Fruit fly (Drosophila melanogaster) whole organism, prepupa: Measurements from ENCODE around the gene Wdr24.

Experiments
- CG10631 ChIP-seq: fragments of 200-800 bp; sonication (Bioruptor generic); optimal IDR thresholded peaks from 2 replicates; lab custom pipeline; 2016; ENCODE audit warnings: missing biosample characterization, missing genetic modification characterization
- CG10669 ChIP-seq: fragments of 200-800 bp; sonication (Bioruptor generic); optimal IDR thresholded peaks from 3 replicates; lab custom pipeline; 2018; ENCODE audit warnings: missing biosample characterization, mild to moderate bottlenecking, missing genetic modification characterization, moderate library complexity
- CG11294 ChIP-seq: fragments of 200-800 bp; sonication (Bioruptor generic); IDR thresholded peaks from 2 replicates; pipeline ENCODE4 v1.3.6; 2022; ENCODE audit warnings: missing biosample characterization, missing genetic modification characterization
- CG11762 ChIP-seq: fragments of 200-800 bp; sonication (Bioruptor generic); optimal IDR thresholded peaks from 3 replicates; lab custom pipeline; 2016; ENCODE audit warnings: missing biosample characterization, missing genetic modification characterization; ENCODE audit not compliant: insufficient read depth
- CG11902 ChIP-seq: fragments of 200-800 bp; sonication (Bioruptor generic); optimal IDR thresholded peaks from 3 replicates; lab custom pipeline; 2016; ENCODE audit warnings: missing biosample characterization, missing genetic modification characterization
- CG1621 ChIP-seq: fragments of 200-800 bp; sonication (Bioruptor generic); optimal IDR thresholded peaks from 3 replicates; lab custom pipeline; 2018; ENCODE audit warnings: missing biosample characterization, mild to moderate bottlenecking, missing genetic modification characterization
- CG3032 ChIP-seq: fragments of 200-800 bp; optimal IDR thresholded peaks from 2 replicates; lab custom pipeline; 2019; ENCODE audit warnings: missing biosample characterization, mild to moderate bottlenecking, missing genetic modification characterization, moderate library complexity
- CG32006 ChIP-seq: fragments of 200-800 bp; sonication (Bioruptor generic); optimal IDR thresholded peaks from 3 replicates; lab custom pipeline; 2017; ENCODE audit warnings: missing biosample characterization, mild to moderate bottlenecking, missing genetic modification characterization
- CG34406 ChIP-seq: fragments of 200-800 bp; sonication (Bioruptor generic); optimal IDR thresholded peaks from 3 replicates; lab custom pipeline; 2016; ENCODE audit warnings: missing biosample characterization, missing genetic modification characterization
- CG3919 ChIP-seq: fragments of 200-800 bp; sonication (Bioruptor generic); optimal IDR thresholded peaks from 3 replicates; lab custom pipeline; 2016; ENCODE audit warnings: missing biosample characterization, missing genetic modification characterization
- CG4318 ChIP-seq: fragments of 200-800 bp; sonication (Bioruptor generic); optimal IDR thresholded peaks from 3 replicates; lab custom pipeline; 2017; ENCODE audit warnings: missing biosample characterization, mild to moderate bottlenecking, missing genetic modification characterization
- CG6163 ChIP-seq: fragments of 200-800 bp; sonication (Bioruptor generic); IDR thresholded peaks from 3 replicates; pipeline ENCODE4 v1.3.6; 2022; ENCODE audit warnings: missing biosample characterization, missing genetic modification characterization
- CG6276 ChIP-seq: fragments of 200-800 bp; sonication (Bioruptor generic); optimal IDR thresholded peaks from 2 replicates; lab custom pipeline; 2017; ENCODE audit warnings: missing biosample characterization, mild to moderate bottlenecking, missing genetic modification characterization
- CG6792 ChIP-seq: fragments of 200-800 bp; sonication (Bioruptor generic); optimal IDR thresholded peaks from 3 replicates; lab custom pipeline; 2016; ENCODE audit warnings: missing biosample characterization, missing genetic modification characterization
- CG6808 ChIP-seq: fragments of 200-800 bp; sonication (Bioruptor generic); optimal IDR thresholded peaks from 3 replicates; lab custom pipeline; 2017; ENCODE audit warnings: missing biosample characterization, missing genetic modification characterization, mild to moderate bottlenecking, moderate library complexity, missing genetic modification reagents
- CG6854 ChIP-seq: fragments of 200-800 bp; sonication (Bioruptor generic); optimal IDR thresholded peaks from 2 replicates; lab custom pipeline; 2017; ENCODE audit warnings: missing biosample characterization, mild to moderate bottlenecking, missing genetic modification characterization
- CG7368 ChIP-seq: fragments of 200-800 bp; sonication (Bioruptor generic); optimal IDR thresholded peaks from 3 replicates; lab custom pipeline; 2016; ENCODE audit warnings: missing biosample characterization, missing genetic modification characterization
- CG8119 ChIP-seq: fragments of 200-800 bp; sonication (Bioruptor generic); IDR thresholded peaks from 3 replicates; pipeline ENCODE4 v1.3.6; 2022; ENCODE audit warnings: missing biosample characterization, missing genetic modification characterization
- CG8319 ChIP-seq: fragments of 200-800 bp; sonication (Bioruptor generic); optimal IDR thresholded peaks from 3 replicates; lab custom pipeline; 2016; ENCODE audit warnings: missing biosample characterization, missing genetic modification characterization
- CG8632 ChIP-seq: fragments of 200-800 bp; sonication (Bioruptor generic); optimal IDR thresholded peaks from 3 replicates; lab custom pipeline; 2016; ENCODE audit warnings: missing biosample characterization, missing genetic modification characterization
- Eip75B ChIP-seq: fragments of 200-800 bp; sonication (Bioruptor generic); optimal IDR thresholded peaks from 3 replicates; lab custom pipeline; 2016; ENCODE audit warnings: missing biosample characterization, missing genetic modification characterization
- Ets96B ChIP-seq: fragments of 200-800 bp; optimal IDR thresholded peaks from 2 replicates; lab custom pipeline; 2019; ENCODE audit warnings: missing biosample characterization, mild to moderate bottlenecking, missing genetic modification characterization, moderate library complexity
- Gug ChIP-seq: fragments of 200-800 bp; sonication (Bioruptor generic); IDR thresholded peaks from 2 replicates; pipeline ENCODE4 v1.3.6; 2022; ENCODE audit warnings: missing biosample characterization, missing genetic modification characterization
- Hr38 ChIP-seq: sonication (Bioruptor generic); optimal IDR thresholded peaks from 2 replicates; lab custom pipeline; 2016; ENCODE audit warnings: missing biosample characterization, missing genetic modification characterization
- Hr39 ChIP-seq: fragments of 200-800 bp; sonication (Bioruptor generic); optimal IDR thresholded peaks from 2 replicates; lab custom pipeline; 2016; ENCODE audit warnings: missing biosample characterization, missing genetic modification characterization
- Hr4 ChIP-seq: fragments of 200-800 bp; sonication (Bioruptor generic); optimal IDR thresholded peaks from 3 replicates; lab custom pipeline; 2016; ENCODE audit warnings: missing biosample characterization, missing genetic modification characterization
- Lpt ChIP-seq: fragments of 200-800 bp; sonication (Bioruptor generic); optimal IDR thresholded peaks from 3 replicates; lab custom pipeline; 2016; ENCODE audit warnings: missing biosample characterization, missing genetic modification characterization
- Met ChIP-seq: fragments of 200-800 bp; sonication (Bioruptor generic); optimal IDR thresholded peaks from 3 replicates; lab custom pipeline; 2016; ENCODE audit warnings: missing biosample characterization, missing genetic modification characterization
- Smox ChIP-seq: fragments of 200-800 bp; sonication (Bioruptor generic); optimal IDR thresholded peaks from 3 replicates; lab custom pipeline; 2016; ENCODE audit warnings: missing biosample characterization, missing genetic modification characterization
- Sox102F ChIP-seq: fragments of 200-800 bp; sonication (Bioruptor generic); optimal IDR thresholded peaks from 2 replicates; lab custom pipeline; 2016; ENCODE audit warnings: missing biosample characterization, mild to moderate bottlenecking, missing genetic modification characterization
- Sox15 ChIP-seq: fragments of 200-800 bp; sonication (Bioruptor generic); optimal IDR thresholded peaks from 3 replicates; lab custom pipeline; 2016; ENCODE audit warnings: missing biosample characterization, missing genetic modification characterization
- acj6 ChIP-seq: fragments of 200-800 bp; sonication (Bioruptor generic); optimal IDR thresholded peaks from 3 replicates; lab custom pipeline; 2016; ENCODE audit warnings: missing biosample characterization, missing genetic modification characterization
- dac ChIP-seq: fragments of 200-800 bp; sonication (Bioruptor generic); optimal IDR thresholded peaks from 2 replicates; lab custom pipeline; 2017; ENCODE audit warnings: missing biosample characterization, mild to moderate bottlenecking, missing genetic modification characterization
- eg ChIP-seq: fragments of 200-800 bp; sonication (Bioruptor generic); IDR thresholded peaks from 3 replicates; pipeline ENCODE4 v1.3.6; 2022; ENCODE audit warnings: missing biosample characterization, missing genetic modification characterization
- esn ChIP-seq: fragments of 200-800 bp; sonication (Bioruptor generic); optimal IDR thresholded peaks from 2 replicates; lab custom pipeline; 2016; ENCODE audit warnings: missing biosample characterization, mild to moderate bottlenecking, missing genetic modification characterization, moderate library complexity
- fd59A ChIP-seq: fragments of 200-800 bp; sonication (Bioruptor generic); optimal IDR thresholded peaks from 2 replicates; lab custom pipeline; 2017; ENCODE audit warnings: missing biosample characterization, mild to moderate bottlenecking, missing genetic modification characterization, missing genetic modification reagents
- fd85E ChIP-seq: fragments of 200-800 bp; sonication (Bioruptor generic); optimal IDR thresholded peaks from 3 replicates; lab custom pipeline; 2016; ENCODE audit warnings: missing biosample characterization, missing genetic modification characterization
- fkh ChIP-seq: fragments of 200-800 bp; sonication (Bioruptor generic); optimal IDR thresholded peaks from 3 replicates; lab custom pipeline; 2017; ENCODE audit warnings: missing biosample characterization, mild to moderate bottlenecking, missing genetic modification characterization, moderate library complexity
- lz ChIP-seq: fragments of 200-800 bp; sonication (Bioruptor generic); optimal IDR thresholded peaks from 3 replicates; lab custom pipeline; 2016; ENCODE audit warnings: missing biosample characterization, missing genetic modification characterization
- net ChIP-seq: fragments of 200-800 bp; sonication (Bioruptor generic); optimal IDR thresholded peaks from 3 replicates; lab custom pipeline; 2016; ENCODE audit warnings: missing biosample characterization, missing genetic modification characterization
- pdm3 ChIP-seq: fragments of 200-800 bp; sonication (Bioruptor generic); optimal IDR thresholded peaks from 3 replicates; lab custom pipeline; 2016; ENCODE audit warnings: missing biosample characterization, missing genetic modification characterization
- salr ChIP-seq, 2 experiments: fragments of 200-800 bp; sonication (Bioruptor generic); optimal IDR thresholded peaks; 3 replicates each; lab custom pipeline; 2016 to 2018; ENCODE audit warnings: missing biosample characterization in 2 of 2, missing genetic modification characterization in 2 of 2, mild to moderate bottlenecking in 1 of 2
- spab ChIP-seq: fragments of 200-800 bp; sonication (Bioruptor generic); optimal IDR thresholded peaks from 2 replicates; lab custom pipeline; 2017; ENCODE audit warnings: missing biosample characterization, mild to moderate bottlenecking, missing genetic modification characterization, missing genetic modification reagents
- ss ChIP-seq, 2 experiments: fragments of 200-800 bp; sonication (Bioruptor generic); optimal IDR thresholded peaks; 2 replicates in 1 of 2; 3 replicates in 1 of 2; lab custom pipeline; 2017 to 2018; ENCODE audit warnings: mild to moderate bottlenecking in 2 of 2, missing biosample characterization in 2 of 2, missing genetic modification characterization in 2 of 2, moderate library complexity in 1 of 2
- svp ChIP-seq: fragments of 200-800 bp; sonication (Bioruptor generic); peaks from one replicate; lab custom pipeline; 2016; ENCODE audit warnings: missing biosample characterization, missing genetic modification characterization
- vri ChIP-seq: fragments of 200-800 bp; sonication (Bioruptor generic); optimal IDR thresholded peaks from 3 replicates; lab custom pipeline; 2016; ENCODE audit warnings: missing biosample characterization, mild to moderate bottlenecking, missing genetic modification characterization

Wdr24 gene

DNA sequence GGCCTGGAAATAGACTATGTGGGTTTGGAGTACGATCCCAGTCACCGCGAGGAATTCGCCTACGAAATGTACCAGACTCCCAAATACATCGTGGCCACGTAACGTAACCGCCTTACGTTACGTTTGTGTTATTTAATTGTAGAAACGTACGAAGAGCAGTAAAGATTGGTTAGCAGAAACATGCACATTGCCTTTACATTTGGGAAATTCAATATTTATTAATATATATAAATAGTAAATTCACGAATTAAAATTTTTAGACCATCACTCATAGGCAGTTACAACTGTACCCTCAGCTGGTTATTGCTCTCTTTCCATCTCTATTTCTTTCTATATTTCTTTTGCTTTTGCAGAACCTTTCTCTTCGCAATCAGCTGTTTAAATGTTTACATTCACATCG, 7.0 kb downstream of the Wdr24 start, which contains the start of gene Gnpnat (continued):
- TF ChIP-seq esn (GFP tag; lab: Kevin White, UChicago) (peak; percentile 69), CG34406 (GFP tag; lab: Kevin White, UChicago) (peak; percentile 40), CG10669 (GFP tag; lab: Kevin White, UChicago) (peak; percentile 50), CG3919 (peak; percentile 62), CG6163 (no peak), Met (GFP tag; lab: Kevin White, UChicago) (peak; percentile 47), CG4318 (GFP tag; lab: Kevin White, UChicago) (peak; percentile 12), pdm3 (GFP tag; lab: Kevin White, UChicago) (peak; percentile 15), CG7368 (GFP tag; lab: Kevin White, UChicago) (no peak), Hr4 (GFP tag; lab: Kevin White, UChicago) (peak; percentile 62), Hr39 (GFP tag; lab: Kevin White, UChicago) (peak; percentile 3), ss (GFP tag; optimal IDR thresholded peaks at IDR 0.05; lab: Kevin White, UChicago) (peak in 1 of 2 experiments; percentile 52), Smox (GFP tag; lab: Kevin White, UChicago) (peak; percentile 44), CG6854 (GFP tag; lab: Kevin White, UChicago) (no peak), CG8119 (GFP tag; lab: Robert Waterston, UW) (no peak), CG10631 (peak; percentile 64), CG8632 (GFP tag; lab: Kevin White, UChicago) (peak; percentile 40), CG6808 (GFP tag; lab: Kevin White, UChicago) (no peak), dac (GFP tag; lab: Kevin White, UChicago) (peak; percentile 38), fd85E (GFP tag; lab: Kevin White, UChicago) (no peak), CG11294 (GFP tag; lab: Robert Waterston, UW) (no peak), Hr38 (GFP tag; lab: Kevin White, UChicago) (no peak), eg (no peak)

DNA sequence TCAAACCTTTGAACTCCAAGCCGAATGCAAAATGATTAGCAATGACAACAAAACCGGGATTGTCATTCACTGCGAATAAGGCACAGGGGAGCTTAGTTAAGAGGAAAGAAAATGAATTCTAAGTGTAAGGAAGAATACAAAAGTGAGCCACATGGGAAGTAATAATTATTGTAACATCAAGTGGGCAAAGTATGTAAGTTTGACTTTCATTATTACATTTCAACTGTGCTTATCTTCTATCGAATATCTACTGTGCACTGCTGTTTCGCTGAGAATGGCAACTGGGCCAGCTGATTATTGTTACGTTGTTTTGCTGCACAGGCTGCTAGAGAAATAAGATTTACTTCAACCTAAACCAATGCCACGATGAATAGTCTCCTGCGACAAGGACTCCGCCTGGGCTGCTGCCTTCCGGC, 8.2 kb downstream of the Wdr24 start, which contains the start of the genes CG7601 and CIA30:
CG7601 (minus strand) TSS at position 68 of the 416 bp plus-strand sequence.
CIA30 (plus strand) TSS at position 288 of the 416 bp plus-strand sequence.
- TF ChIP-seq lz (GFP tag; lab: Kevin White, UChicago), result peak; percentile 99
- TF ChIP-seq eg, result peak; percentile 100
- peak; percentile 98 for TF ChIP-seq CG32006 (GFP tag; lab: Kevin White, UChicago)
- peak; percentile 98 for TF ChIP-seq net
- peak; percentile 98 for TF ChIP-seq Ets96B (tag; lab: Kevin White, UChicago)
- peak; percentile 99 for TF ChIP-seq Met (GFP tag; lab: Kevin White, UChicago)
- TF ChIP-seq CG6808 (GFP tag; lab: Kevin White, UChicago), result peak; percentile 98
- TF ChIP-seq acj6 (GFP tag; lab: Kevin White, UChicago), result peak; percentile 99
- peak; percentile 100 for TF ChIP-seq CG8119 (GFP tag; lab: Robert Waterston, UW)
- peak; percentile 98 for TF ChIP-seq CG1621 (tag; lab: Kevin White, UChicago)
- TF ChIP-seq dac (GFP tag; lab: Kevin White, UChicago), result peak; percentile 98
- peak; percentile 99 for TF ChIP-seq CG3919
- TF ChIP-seq Smox (GFP tag; lab: Kevin White, UChicago), result peak; percentile 99
- TF ChIP-seq CG6163, result peak; percentile 100
- peak; percentile 100 for TF ChIP-seq CG11902
- TF ChIP-seq Gug (GFP tag; lab: Robert Waterston, UW), result peak; percentile 100
- TF ChIP-seq vri (GFP tag; lab: Kevin White, UChicago), result peak; percentile 98
- TF ChIP-seq ss (GFP tag; optimal IDR thresholded peaks at IDR 0.05; lab: Kevin White, UChicago), result peak; percentile 96 to 98
- peak; percentile 99 for TF ChIP-seq esn (GFP tag; lab: Kevin White, UChicago)
- peak; percentile 97 for TF ChIP-seq CG4318 (GFP tag; lab: Kevin White, UChicago)
- TF ChIP-seq Eip75B (GFP tag; lab: Kevin White, UChicago), result peak; percentile 99
- TF ChIP-seq spab (GFP tag; lab: Kevin White, UChicago), result peak; percentile 99
- TF ChIP-seq CG34406 (GFP tag; lab: Kevin White, UChicago), result peak; percentile 98
- peak; percentile 98 for TF ChIP-seq CG6276
- peak; percentile 99 for TF ChIP-seq CG3032 (tag; lab: Kevin White, UChicago)
- peak; percentile 100 for TF ChIP-seq svp (GFP tag; lab: Kevin White, UChicago)
- peak; percentile 98 for TF ChIP-seq fd59A (GFP tag; lab: Kevin White, UChicago)
- peak; percentile 98 for TF ChIP-seq Lpt (GFP tag; lab: Kevin White, UChicago)
- TF ChIP-seq Sox102F, result peak; percentile 98
- peak; percentile 99 for TF ChIP-seq pdm3 (GFP tag; lab: Kevin White, UChicago)
- TF ChIP-seq Sox15 (GFP tag; lab: Kevin White, UChicago), result peak; percentile 99
- peak; percentile 96 to 97 for TF ChIP-seq salr (GFP tag; optimal IDR thresholded peaks at IDR 0.05; lab: Kevin White, UChicago)
- TF ChIP-seq CG6854 (GFP tag; lab: Kevin White, UChicago), result peak; percentile 97
- no peak for TF ChIP-seq fkh (GFP tag; lab: Kevin White, UChicago)
- peak; percentile 99 for TF ChIP-seq CG7368 (GFP tag; lab: Kevin White, UChicago)
- peak; percentile 99 for TF ChIP-seq Hr39 (GFP tag; lab: Kevin White, UChicago)
- TF ChIP-seq CG10669 (GFP tag; lab: Kevin White, UChicago), result peak; percentile 99
- TF ChIP-seq CG8319 (GFP tag; lab: Kevin White, UChicago), result peak; percentile 99
- TF ChIP-seq fd85E (GFP tag; lab: Kevin White, UChicago), result peak; percentile 96
- TF ChIP-seq Hr38 (GFP tag; lab: Kevin White, UChicago), result peak; percentile 98
- peak; percentile 99 for TF ChIP-seq CG11762
- TF ChIP-seq CG6792, result peak; percentile 99
